Fruit fly (Drosophila melanogaster) whole organism, pupa: ENCODE data around the gene CG32369.

Experiments used
- CG12605 ChIP-seq: fragments of 200-800 bp; sonication (Bioruptor generic); IDR thresholded peaks from 2 replicates; pipeline ENCODE4 v1.3.6; 2022; ENCODE audit warnings: missing biosample characterization, missing genetic modification characterization
- CG14655 ChIP-seq: fragments of 200-800 bp; sonication (Bioruptor generic); optimal IDR thresholded peaks from 3 replicates; lab custom pipeline; 2017; ENCODE audit warnings: mild to moderate bottlenecking, missing biosample characterization, missing genetic modification reagents, missing genetic modification characterization
- CG15710 ChIP-seq: fragments of 200-800 bp; sonication (Bioruptor generic); optimal IDR thresholded peaks from 2 replicates; lab custom pipeline; 2018; ENCODE audit warnings: missing biosample characterization, mild to moderate bottlenecking, missing genetic modification characterization, moderate library complexity
- CG17806 ChIP-seq: fragments of 200-800 bp; sonication (Bioruptor generic); optimal IDR thresholded peaks from 2 replicates; lab custom pipeline; 2018; ENCODE audit warnings: missing biosample characterization, mild to moderate bottlenecking, missing genetic modification characterization, moderate library complexity
- CG32121 ChIP-seq: fragments of 200-800 bp; sonication (Bioruptor generic); IDR thresholded peaks from 2 replicates; pipeline ENCODE4 v1.3.6; 2022; ENCODE audit warnings: missing biosample characterization, missing genetic modification characterization
- CG4496 ChIP-seq: fragments of 200-800 bp; sonication (Bioruptor generic); IDR thresholded peaks from 3 replicates; pipeline ENCODE4 v1.3.6; 2022; ENCODE audit warnings: missing biosample characterization, missing genetic modification characterization
- CG8159 ChIP-seq: fragments of 200-800 bp; sonication (Bioruptor generic); optimal IDR thresholded peaks from 3 replicates; lab custom pipeline; 2018; ENCODE audit warnings: missing biosample characterization, mild to moderate bottlenecking, missing genetic modification characterization, moderate library complexity
- CG8301 ChIP-seq: fragments of 200-800 bp; sonication (Bioruptor generic); optimal IDR thresholded peaks from 2 replicates; lab custom pipeline; 2018; ENCODE audit warnings: missing biosample characterization, mild to moderate bottlenecking, missing genetic modification characterization
- CG9948 ChIP-seq: fragments of 200-800 bp; sonication (Bioruptor generic); optimal IDR thresholded peaks from 2 replicates; lab custom pipeline; 2018; ENCODE audit warnings: missing biosample characterization, mild to moderate bottlenecking, missing genetic modification characterization, moderate library complexity
- D1 ChIP-seq: fragments of 200-800 bp; sonication (Bioruptor generic); optimal IDR thresholded peaks from 2 replicates; lab custom pipeline; 2018; ENCODE audit warnings: missing biosample characterization, mild to moderate bottlenecking, missing genetic modification characterization, moderate library complexity
- Ets98B ChIP-seq: fragments of 200-800 bp; sonication (Bioruptor generic); IDR thresholded peaks from 2 replicates; pipeline ENCODE4 v1.3.6; 2022; ENCODE audit warnings: missing biosample characterization, missing genetic modification characterization
- Pif1A ChIP-seq: fragments of 200-800 bp; sonication (Bioruptor generic); optimal IDR thresholded peaks from 3 replicates; lab custom pipeline; 2016; ENCODE audit warnings: missing biosample characterization, missing genetic modification characterization
- Pif1B ChIP-seq: fragments of 200-800 bp; sonication (Bioruptor generic); optimal IDR thresholded peaks from 3 replicates; lab custom pipeline; 2016; ENCODE audit warnings: missing biosample characterization, missing genetic modification characterization
- Snoo ChIP-seq: fragments of 200-800 bp; sonication (Bioruptor generic); optimal IDR thresholded peaks from 3 replicates; lab custom pipeline; 2017; ENCODE audit warnings: missing biosample characterization, mild to moderate bottlenecking, missing genetic modification characterization, inconsistent platforms
- fd96Ca ChIP-seq: fragments of 200-800 bp; sonication (Bioruptor generic); IDR thresholded peaks from 3 replicates; pipeline ENCODE4 v1.3.6; 2022; ENCODE audit warnings: missing biosample characterization, missing genetic modification characterization
- gl ChIP-seq: fragments of 200-800 bp; sonication (Bioruptor generic); optimal IDR thresholded peaks from 2 replicates; lab custom pipeline; 2018; ENCODE audit warnings: missing biosample characterization, mild to moderate bottlenecking, missing genetic modification characterization
- rn ChIP-seq: fragments of 200-800 bp; sonication (Bioruptor generic); IDR thresholded peaks from 2 replicates; pipeline ENCODE4 v1.3.6; 2022; ENCODE audit warnings: missing biosample characterization, missing genetic modification characterization

The CG32369 gene

dm6 chr3L:7741953-7742352 is 67.7 kb downstream of the CG32369 start:
- TF ChIP-seq CG15710 (tag; lab: Kevin White, UChicago), result no peak
- no peak for TF ChIP-seq CG12605 (GFP tag; lab: Robert Waterston, UW)
- TF ChIP-seq CG32121 (GFP tag; lab: Robert Waterston, UW), result no peak
- TF ChIP-seq gl (tag; lab: Kevin White, UChicago), result no peak
- TF ChIP-seq Snoo (tag; lab: Kevin White, UChicago), result no peak
- TF ChIP-seq fd96Ca, result no peak
- no peak for TF ChIP-seq CG17806 (tag; lab: Kevin White, UChicago)
- TF ChIP-seq Pif1B (GFP tag; lab: Kevin White, UChicago), result no peak
- TF ChIP-seq CG8159 (tag; lab: Kevin White, UChicago), result no peak
- TF ChIP-seq CG9948 (tag; lab: Kevin White, UChicago), result no peak
- no peak for TF ChIP-seq Ets98B
- TF ChIP-seq CG8301 (tag; lab: Kevin White, UChicago), result no peak

DNA sequence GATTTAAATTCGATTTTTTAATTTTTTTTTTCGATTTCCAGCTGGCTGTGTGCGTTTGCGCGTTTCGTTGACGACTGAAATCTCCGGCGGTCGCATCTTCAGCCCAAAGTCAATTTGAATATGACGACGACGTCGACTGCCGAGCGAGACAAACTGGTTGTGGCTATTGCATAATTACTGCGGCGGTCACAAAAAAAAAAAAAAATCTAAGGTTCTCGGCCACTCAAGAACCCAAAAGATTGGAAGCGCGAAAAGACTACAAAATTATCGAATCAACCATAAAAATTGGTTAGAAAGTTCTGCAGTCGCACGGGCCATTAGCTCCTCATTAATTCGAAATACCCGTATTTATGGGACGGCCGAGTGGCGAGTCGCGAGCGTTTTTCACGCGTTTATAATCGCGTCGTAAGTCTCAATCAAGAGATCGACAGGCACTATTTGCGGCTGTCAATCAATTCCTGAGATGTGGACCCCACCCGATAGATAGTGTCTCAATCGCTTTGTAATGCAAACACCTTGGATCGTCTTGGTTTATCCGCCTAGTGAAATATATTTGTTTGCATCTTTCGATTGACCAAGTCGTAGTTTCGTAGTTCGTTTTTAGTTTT is 77.4 kb downstream of the CG32369 start, which contains the start of gene CG8492:
Gene CG8492 (minus strand): TSS at position 51 of the 608 bp plus-strand sequence.
- TF ChIP-seq CG14655 (GFP tag; lab: Kevin White, UChicago), result no peak
- TF ChIP-seq gl (tag; lab: Kevin White, UChicago), result no peak
- TF ChIP-seq CG17806 (tag; lab: Kevin White, UChicago), result no peak
- TF ChIP-seq CG12605 (GFP tag; lab: Robert Waterston, UW), result no peak
- TF ChIP-seq rn, result no peak
- no peak for TF ChIP-seq CG32121 (GFP tag; lab: Robert Waterston, UW)
- no peak for TF ChIP-seq CG8159 (tag; lab: Kevin White, UChicago)
- no peak for TF ChIP-seq CG4496
- TF ChIP-seq D1 (tag; lab: Kevin White, UChicago), result no peak
- no peak for TF ChIP-seq fd96Ca
- TF ChIP-seq CG8301 (tag; lab: Kevin White, UChicago), result no peak
- TF ChIP-seq Ets98B, result no peak
- no peak for TF ChIP-seq CG15710 (tag; lab: Kevin White, UChicago)
- no peak for TF ChIP-seq Pif1A (GFP tag; lab: Kevin White, UChicago)
